Worm (Caenorhabditis elegans) whole organism, L1 larva: ENCODE results near the gene Y75B8A.13.

Source experiments
- alr-1 ChIP-seq: fragments of 200-800 bp; sonication (Bioruptor generic); optimal IDR thresholded peaks from 2 replicates; lab custom pipeline; 2018; ENCODE audit warnings: borderline replicate concordance, mild to moderate bottlenecking, missing genetic modification characterization, missing compliant biosample characterization
- ceh-63 ChIP-seq: fragments of 200-800 bp; sonication (Bioruptor generic); optimal IDR thresholded peaks from 2 replicates; lab custom pipeline; 2018; ENCODE audit warnings: mild to moderate bottlenecking, missing genetic modification characterization, missing compliant biosample characterization
- ceh-82 ChIP-seq, 3 experiments: fragments of 150-350 bp in 1 of 3; sonication (generic microtip) in 2 of 3; optimal IDR thresholded peaks; 2 replicates each; lab custom pipeline; 2014 to 2017; ENCODE audit warnings: missing biosample characterization in 3 of 3, missing genetic modification characterization in 3 of 3
- efl-1 ChIP-seq, 4 experiments: fragments of 150-350 bp; optimal IDR thresholded peaks in 3 of 4; peaks in 1 of 4; 1 replicate in 1 of 4; 2 replicates in 3 of 4; lab custom pipeline; 2014; ENCODE audit warnings: missing biosample characterization in 2 of 4, missing genetic modification characterization in 2 of 4, missing genetic modification reagents in 2 of 4
- elt-3 ChIP-seq, 6 experiments: fragments of 150-350 bp in 1 of 6; sonication (generic microtip); optimal IDR thresholded peaks; 2 replicates each; lab custom pipeline; 2017 to 2018; ENCODE audit warnings: missing biosample characterization in 6 of 6, missing genetic modification characterization in 6 of 6, inconsistent platforms in 1 of 6
- fkh-4 ChIP-seq: sonication (generic microtip); optimal IDR thresholded peaks from 2 replicates; lab custom pipeline; 2016; ENCODE audit warnings: missing compliant biosample characterization, missing genetic modification characterization, borderline replicate concordance
- grh-1 ChIP-seq: fragments of 200-800 bp; sonication (Bioruptor generic); IDR thresholded peaks from 2 replicates; pipeline ENCODE4 v1.3.6; 2022; ENCODE audit warnings: missing genetic modification reagents, missing genetic modification characterization, missing compliant biosample characterization
- hlh-17 ChIP-seq: fragments of 200-800 bp; sonication (Bioruptor generic); optimal IDR thresholded peaks from 2 replicates; lab custom pipeline; 2018; ENCODE audit warnings: missing genetic modification characterization, mild to moderate bottlenecking, missing compliant biosample characterization, moderate library complexity, borderline replicate concordance
- irx-1 ChIP-seq: sonication (generic microtip); optimal IDR thresholded peaks from 2 replicates; lab custom pipeline; 2016; ENCODE audit warnings: missing genetic modification characterization, missing compliant biosample characterization
- isw-1 ChIP-seq: fragments of 200-800 bp; sonication (Bioruptor generic); IDR thresholded peaks from 2 replicates; pipeline ENCODE4 v1.3.6; 2022; ENCODE audit warnings: missing genetic modification characterization, missing compliant biosample characterization
- lin-13 ChIP-seq: fragments of 150-350 bp; optimal IDR thresholded peaks from 2 replicates; lab custom pipeline; 2014; ENCODE audit warnings: missing biosample characterization, missing genetic modification reagents, missing genetic modification characterization
- lin-35 ChIP-seq, 2 experiments: fragments of 150-350 bp; optimal IDR thresholded peaks; 2 replicates each; lab custom pipeline; 2014; ENCODE audit warnings: missing biosample characterization in 2 of 2, missing genetic modification characterization in 2 of 2, missing genetic modification reagents in 2 of 2
- mdl-1 ChIP-seq, 2 experiments: fragments of 150-350 bp; optimal IDR thresholded peaks; 2 replicates each; lab custom pipeline; 2014 to 2017; ENCODE audit warnings: missing biosample characterization in 2 of 2, missing genetic modification characterization in 2 of 2, inconsistent platforms in 1 of 2
- mef-2 ChIP-seq: fragments of 150-350 bp; optimal IDR thresholded peaks from 2 replicates; lab custom pipeline; 2014; ENCODE audit warnings: missing biosample characterization, missing genetic modification characterization
- nhr-12 ChIP-seq: sonication (generic microtip); optimal IDR thresholded peaks from 2 replicates; lab custom pipeline; 2017; ENCODE audit warnings: missing biosample characterization, missing genetic modification characterization
- nhr-19 ChIP-seq: fragments of 200-800 bp; sonication (Bioruptor generic); conservative IDR thresholded peaks from 2 replicates; pipeline ENCODE4 v1.3.6; 2022; ENCODE audit warnings: missing genetic modification characterization, missing compliant biosample characterization
- nhr-28 ChIP-seq: fragments of 150-350 bp; optimal IDR thresholded peaks from 2 replicates; lab custom pipeline; 2014; ENCODE audit warnings: missing biosample characterization, missing genetic modification characterization
- nhr-71 ChIP-seq: sonication (generic microtip); optimal IDR thresholded peaks from 2 replicates; lab custom pipeline; 2016; ENCODE audit warnings: mild to moderate bottlenecking, missing genetic modification characterization, moderate library complexity, missing compliant biosample characterization
- nhr-77 ChIP-seq: fragments of 150-350 bp; optimal IDR thresholded peaks from 2 replicates; lab custom pipeline; 2014; ENCODE audit warnings: missing biosample characterization, missing genetic modification characterization
- nhr-90 ChIP-seq: sonication (generic microtip); optimal IDR thresholded peaks from 2 replicates; lab custom pipeline; 2016; ENCODE audit warnings: mild to moderate bottlenecking, missing genetic modification characterization, missing compliant biosample characterization; ENCODE audit not compliant: poor library complexity
- pag-3 ChIP-seq: sonication (generic microtip); optimal IDR thresholded peaks from 2 replicates; lab custom pipeline; 2017; ENCODE audit warnings: missing genetic modification characterization, mild to moderate bottlenecking, missing compliant biosample characterization, antibody characterized with exemption, borderline replicate concordance; ENCODE audit not compliant: insufficient read depth
- pax-3 ChIP-seq: fragments of 200-800 bp; sonication (Bioruptor generic); optimal IDR thresholded peaks from 2 replicates; lab custom pipeline; 2018; ENCODE audit warnings: mild to moderate bottlenecking, missing genetic modification characterization, moderate library complexity, missing compliant biosample characterization
- pqm-1 ChIP-seq: sonication (generic microtip); optimal IDR thresholded peaks from 3 replicates; lab custom pipeline; 2017; ENCODE audit warnings: missing biosample characterization, missing genetic modification characterization
- rnt-1 ChIP-seq: sonication (generic microtip); optimal IDR thresholded peaks from 2 replicates; lab custom pipeline; 2016; ENCODE audit warnings: mild to moderate bottlenecking, missing genetic modification characterization, moderate library complexity, missing compliant biosample characterization
- snpc-4 ChIP-seq: fragments of 150-350 bp; optimal IDR thresholded peaks from 2 replicates; lab custom pipeline; 2014; ENCODE audit warnings: missing biosample characterization, missing genetic modification characterization
- snu-23 ChIP-seq: sonication (generic microtip); optimal IDR thresholded peaks from 2 replicates; lab custom pipeline; 2016; ENCODE audit warnings: missing genetic modification characterization, missing compliant biosample characterization
- sptf-1 ChIP-seq: fragments of 150-350 bp; optimal IDR thresholded peaks from 2 replicates; lab custom pipeline; 2014; ENCODE audit warnings: missing biosample characterization, missing genetic modification characterization
- sup-37 ChIP-seq: fragments of 200-800 bp; sonication (Bioruptor generic); optimal IDR thresholded peaks from 2 replicates; lab custom pipeline; 2018; ENCODE audit warnings: mild to moderate bottlenecking, missing genetic modification characterization, missing compliant biosample characterization
- tbx-2 ChIP-seq: sonication (generic microtip); optimal IDR thresholded peaks from 2 replicates; lab custom pipeline; 2016; ENCODE audit warnings: missing genetic modification characterization, missing compliant biosample characterization
- tlp-1 ChIP-seq: fragments of 150-350 bp; optimal IDR thresholded peaks from 2 replicates; lab custom pipeline; 2014; ENCODE audit warnings: missing biosample characterization, missing genetic modification characterization
- unc-30 ChIP-seq: sonication (generic microtip); optimal IDR thresholded peaks from 2 replicates; lab custom pipeline; 2017; ENCODE audit warnings: missing biosample characterization, missing genetic modification characterization
- unc-62 ChIP-seq: fragments of 150-350 bp; optimal IDR thresholded peaks from 2 replicates; lab custom pipeline; 2014; ENCODE audit warnings: missing biosample characterization, missing genetic modification reagents, missing genetic modification characterization
- unc-86 ChIP-seq: sonication (generic microtip); optimal IDR thresholded peaks from 2 replicates; lab custom pipeline; 2016; ENCODE audit warnings: missing genetic modification characterization, missing compliant biosample characterization
- unc-98 ChIP-seq: fragments of 200-800 bp; sonication (Bioruptor generic); IDR thresholded peaks from 2 replicates; pipeline ENCODE4 v1.3.6; 2022; ENCODE audit warnings: missing genetic modification characterization, missing compliant biosample characterization
- vab-15 ChIP-seq: sonication (generic microtip); optimal IDR thresholded peaks from 2 replicates; lab custom pipeline; 2017; ENCODE audit warnings: missing genotype, mild to moderate bottlenecking, missing genetic modification characterization, missing compliant biosample characterization
- zip-4 ChIP-seq: fragments of 200-800 bp; sonication (Bioruptor generic); optimal IDR thresholded peaks from 2 replicates; lab custom pipeline; 2018; ENCODE audit warnings: mild to moderate bottlenecking, missing genetic modification characterization, moderate library complexity, missing compliant biosample characterization
- ztf-11 ChIP-seq, 2 experiments: sonication (generic microtip); optimal IDR thresholded peaks; 2 replicates each; lab custom pipeline; 2016 to 2017; ENCODE audit warnings: missing genetic modification characterization in 2 of 2, missing biosample characterization in 1 of 2, missing compliant biosample characterization in 1 of 2
- ztf-4 ChIP-seq: fragments of 150-350 bp; optimal IDR thresholded peaks from 2 replicates; lab custom pipeline; 2014; ENCODE audit warnings: missing biosample characterization, missing genetic modification characterization

The Y75B8A.13 gene

DNA sequence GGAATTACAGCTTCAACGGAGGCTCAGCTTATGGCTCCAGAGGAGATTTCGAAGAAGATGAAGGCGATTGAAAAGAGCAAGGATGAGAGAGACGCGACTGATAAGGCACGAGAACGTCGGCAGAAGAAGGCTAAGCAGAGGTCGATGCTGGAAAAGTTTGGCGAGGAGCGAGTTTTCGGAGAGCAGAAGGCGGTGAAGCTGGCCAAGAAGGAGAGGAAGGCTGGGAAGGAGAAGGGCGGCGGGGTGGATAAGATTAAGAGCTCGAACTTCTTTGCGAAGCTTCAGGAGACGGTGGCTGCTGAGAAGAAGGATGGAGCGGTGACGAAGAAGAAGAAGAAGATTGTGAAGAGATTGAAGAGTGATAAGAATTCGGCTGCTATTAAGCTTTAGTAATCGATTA lies 56.3 kb downstream of the Y75B8A.13 start:
- TF ChIP-seq mdl-1 (tag; optimal IDR thresholded peaks at IDR 0.05; lab: Kevin White, UChicago) = no peak
- TF ChIP-seq alr-1 (tag; lab: Kevin White, UChicago) = no peak
- TF ChIP-seq unc-86 (tag; lab: Kevin White, UChicago) = no peak
- TF ChIP-seq ceh-82 (tag; optimal IDR thresholded peaks at IDR 0.05; lab: Kevin White, UChicago) = no peak
- TF ChIP-seq nhr-12 (tag; lab: Kevin White, UChicago) = no peak
- no peak for TF ChIP-seq ztf-4 (tag; lab: Kevin White, UChicago)
- TF ChIP-seq fkh-4 = no peak
- no peak for TF ChIP-seq unc-62 (GFP tag; lab: Kevin White, UChicago)
- no peak for TF ChIP-seq elt-3 (tag; optimal IDR thresholded peaks at IDR 0.05; lab: Kevin White, UChicago)
- no peak for TF ChIP-seq ztf-11 (tag; optimal IDR thresholded peaks at IDR 0.05; lab: Kevin White, UChicago)
- TF ChIP-seq snpc-4 (tag; lab: Kevin White, UChicago) = no peak
- TF ChIP-seq rnt-1 (tag; lab: Kevin White, UChicago) = no peak
- TF ChIP-seq sptf-1 (tag; lab: Kevin White, UChicago) = no peak
- no peak for TF ChIP-seq ceh-63 (GFP tag; lab: Kevin White, UChicago)
- no peak for TF ChIP-seq grh-1 (GFP tag; lab: Robert Waterston, UW)
- TF ChIP-seq mef-2 (tag; lab: Kevin White, UChicago) = no peak
- TF ChIP-seq nhr-90 (tag; lab: Kevin White, UChicago) = no peak
- TF ChIP-seq lin-13 (GFP tag; lab: Kevin White, UChicago) = no peak

DNA sequence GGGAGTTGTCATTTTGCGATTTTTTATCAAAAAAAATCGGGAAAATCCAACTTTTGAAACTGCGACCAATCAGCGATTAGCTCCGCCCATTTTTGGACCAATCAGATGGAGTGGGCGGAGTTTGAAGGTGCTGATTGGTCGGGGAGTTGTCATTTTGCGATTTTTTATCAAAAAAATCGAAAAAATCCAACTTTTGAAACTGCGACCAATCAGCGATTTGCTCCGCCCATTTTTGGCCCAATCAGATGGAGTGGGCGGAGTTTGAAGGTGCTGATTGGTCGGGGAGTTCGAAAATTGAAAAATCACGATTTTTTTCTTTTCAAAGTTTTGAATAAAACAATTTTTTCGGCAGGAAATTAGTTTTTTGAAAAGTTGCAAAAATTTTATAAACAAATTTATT lies 57.9 kb downstream of the Y75B8A.13 start:
- TF ChIP-seq tlp-1 (tag; lab: Kevin White, UChicago) (no peak), pqm-1 (no peak), isw-1 (GFP tag; lab: Robert Waterston, UW) (no peak), grh-1 (GFP tag; lab: Robert Waterston, UW) (no peak), unc-98 (GFP tag; lab: Robert Waterston, UW) (no peak), hlh-17 (GFP tag; lab: Kevin White, UChicago) (no peak), mdl-1 (tag; optimal IDR thresholded peaks at IDR 0.05; lab: Kevin White, UChicago) (no peak), snu-23 (GFP tag; lab: Kevin White, UChicago) (no peak), nhr-77 (tag; lab: Kevin White, UChicago) (no peak), pax-3 (tag; lab: Kevin White, UChicago) (no peak), nhr-28 (tag; lab: Kevin White, UChicago) (no peak), nhr-71 (tag; lab: Kevin White, UChicago) (no peak), unc-30 (tag; lab: Kevin White, UChicago) (no peak), zip-4 (GFP tag; lab: Kevin White, UChicago) (no peak), nhr-12 (tag; lab: Kevin White, UChicago) (no peak)

DNA sequence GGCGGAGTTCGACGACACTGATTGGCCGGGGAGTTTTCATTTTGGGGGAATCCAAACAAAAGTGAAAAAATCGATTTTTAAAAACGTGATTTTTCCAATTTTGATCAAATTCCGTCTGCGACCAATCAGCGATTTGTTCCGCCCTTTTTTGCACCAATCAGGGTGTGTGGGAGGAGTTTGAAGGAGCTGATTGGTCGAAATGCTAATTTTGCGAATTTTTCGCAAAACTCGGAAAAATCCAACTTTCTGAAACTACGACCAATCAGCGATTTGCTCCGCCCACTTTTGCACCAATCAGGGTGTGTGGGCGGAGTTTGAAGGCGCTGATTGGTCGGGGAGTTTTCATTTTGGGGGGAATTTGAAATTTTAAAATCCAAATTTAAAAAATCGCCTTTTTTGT lies 58.9 kb downstream of the Y75B8A.13 start:
- TF ChIP-seq tbx-2 (no peak), efl-1 (optimal IDR thresholded peaks at IDR 0.05; lab: Kevin White, UChicago) (no peak), efl-1 (GFP tag; optimal IDR thresholded peaks at IDR 0.05 in 1 of 2; lab: Kevin White, UChicago) (peak in 1 of 2 experiments; percentile 6)

DNA sequence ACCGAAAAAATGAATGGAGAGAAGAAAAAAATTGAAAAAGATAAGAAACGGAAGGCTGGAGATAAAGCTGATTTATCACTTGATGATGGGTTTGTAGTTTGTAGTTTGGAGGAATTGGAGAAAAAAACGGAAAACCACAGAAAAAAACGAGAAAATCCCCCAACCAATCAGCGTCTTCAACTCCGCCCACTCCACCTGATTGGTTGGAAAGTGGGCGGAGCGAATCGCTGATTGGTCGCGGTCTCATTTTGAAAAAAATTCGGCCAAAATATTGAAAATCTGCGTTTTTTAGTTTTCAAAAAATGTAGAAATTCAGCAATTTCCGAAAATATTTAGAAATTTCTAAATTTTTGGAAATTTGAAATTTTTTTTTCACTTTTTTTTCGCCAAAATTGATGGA lies 59.7 kb downstream of the Y75B8A.13 start:
- TF ChIP-seq vab-15 (tag; lab: Kevin White, UChicago) = no peak
- no peak for TF ChIP-seq sup-37 (GFP tag; lab: Kevin White, UChicago)
- TF ChIP-seq irx-1 = no peak
- no peak for TF ChIP-seq lin-35 (GFP tag; optimal IDR thresholded peaks at IDR 0.05; lab: Kevin White, UChicago)
- TF ChIP-seq pag-3 = no peak
- no peak for TF ChIP-seq nhr-19 (GFP tag; lab: Robert Waterston, UW)
- TF ChIP-seq nhr-77 (tag; lab: Kevin White, UChicago) = no peak
- TF ChIP-seq hlh-17 (GFP tag; lab: Kevin White, UChicago) = no peak
